Worm (Caenorhabditis elegans) whole organism, L1 larva: ENCODE results near the gene madf-5.

Experiments
- ceh-88 ChIP-seq: fragments of 200-800 bp; sonication (Bioruptor generic); IDR thresholded peaks from 2 replicates; pipeline ENCODE4 v1.3.6; 2022; ENCODE audit warnings: missing genetic modification characterization, missing compliant biosample characterization
- dpl-1 ChIP-seq, 3 experiments: fragments of 150-350 bp in 2 of 3; sonication (generic microtip) in 1 of 3; optimal IDR thresholded peaks; 2 replicates each; lab custom pipeline; 2014 to 2017; ENCODE audit warnings: missing biosample characterization in 3 of 3, missing genetic modification characterization in 3 of 3, missing genetic modification reagents in 3 of 3
- egl-27 ChIP-seq, 2 experiments: fragments of 150-350 bp in 1 of 2; sonication (generic microtip); optimal IDR thresholded peaks; 3 replicates each; lab custom pipeline; 2017 to 2018; ENCODE audit warnings: missing biosample characterization in 2 of 2, missing genetic modification characterization in 2 of 2, missing genetic modification reagents in 2 of 2
- elt-2 ChIP-seq: sonication (generic microtip); optimal IDR thresholded peaks from 2 replicates; lab custom pipeline; 2016; ENCODE audit warnings: missing genetic modification characterization, mild to moderate bottlenecking, inconsistent platforms, missing compliant biosample characterization, missing genetic modification reagents
- fos-1 ChIP-seq: fragments of 150-350 bp; optimal IDR thresholded peaks from 2 replicates; lab custom pipeline; 2014; ENCODE audit warnings: missing biosample characterization, missing genetic modification characterization
- nhr-12 ChIP-seq: sonication (generic microtip); optimal IDR thresholded peaks from 2 replicates; lab custom pipeline; 2017; ENCODE audit warnings: missing biosample characterization, missing genetic modification characterization
- nhr-28 ChIP-seq: fragments of 150-350 bp; optimal IDR thresholded peaks from 2 replicates; lab custom pipeline; 2014; ENCODE audit warnings: missing biosample characterization, missing genetic modification characterization
- nhr-77 ChIP-seq: fragments of 150-350 bp; optimal IDR thresholded peaks from 2 replicates; lab custom pipeline; 2014; ENCODE audit warnings: missing biosample characterization, missing genetic modification characterization
- skn-1 ChIP-seq: fragments of 150-350 bp; optimal IDR thresholded peaks from 2 replicates; lab custom pipeline; 2014; ENCODE audit warnings: missing biosample characterization, missing genetic modification characterization
- tbx-2 ChIP-seq: sonication (generic microtip); optimal IDR thresholded peaks from 2 replicates; lab custom pipeline; 2016; ENCODE audit warnings: missing genetic modification characterization, missing compliant biosample characterization
- xbp-1 ChIP-seq: sonication (generic microtip); optimal IDR thresholded peaks from 2 replicates; lab custom pipeline; 2016; ENCODE audit warnings: missing genetic modification characterization, missing compliant biosample characterization
- ztf-11 ChIP-seq, 2 experiments: sonication (generic microtip); optimal IDR thresholded peaks; 2 replicates each; lab custom pipeline; 2016 to 2017; ENCODE audit warnings: missing genetic modification characterization in 2 of 2, missing biosample characterization in 1 of 2, missing compliant biosample characterization in 1 of 2

- TF ChIP-seq tbx-2 (tag; lab: Kevin White, UChicago), result no peak
- no peak for TF ChIP-seq nhr-77 (tag; lab: Kevin White, UChicago)
- no peak for TF ChIP-seq xbp-1 (tag; lab: Kevin White, UChicago)
- TF ChIP-seq dpl-1 (GFP tag; optimal IDR thresholded peaks at IDR 0.05; lab: Kevin White, UChicago), result no peak
- no peak for TF ChIP-seq ztf-11 (tag; optimal IDR thresholded peaks at IDR 0.05; lab: Kevin White, UChicago)
- TF ChIP-seq nhr-12, result no peak
- no peak for TF ChIP-seq elt-2 (tag; lab: Kevin White, UChicago)
- no peak for TF ChIP-seq egl-27 (tag; optimal IDR thresholded peaks at IDR 0.05; lab: Kevin White, UChicago)
- no peak for TF ChIP-seq ceh-88 (GFP tag; lab: Robert Waterston, UW)
- no peak for TF ChIP-seq nhr-28
- TF ChIP-seq skn-1 (tag; lab: Kevin White, UChicago), result no peak
- TF ChIP-seq fos-1 (tag; lab: Kevin White, UChicago), result no peak
These were observed 7.1 kb downstream of the madf-5 start, which contains the start of the genes nspb-8 and nspb-9 for ce11 chrII:14580549-14580948.
